Fruit fly (Drosophila melanogaster) whole organism, wandering third instar larva: ENCODE data around the gene Cpr11B.

Source experiments
- dl ChIP-seq, 2 experiments: fragments of 175-275, 200-275 bp in 1 of 2; fragments of 200-275 bp in 1 of 2; sonication (Bioruptor generic); optimal IDR thresholded peaks; lab custom pipeline; 2018; ENCODE audit warnings: mild to moderate bottlenecking in 2 of 2, missing biosample characterization in 2 of 2, missing genetic modification characterization in 2 of 2, moderate library complexity in 2 of 2; ENCODE audit not compliant: partially characterized antibody in 2 of 2, insufficient read depth in 1 of 2
- h ChIP-seq: fragments of 200-800 bp; sonication (Bioruptor generic); optimal IDR thresholded peaks from 3 replicates; lab custom pipeline; 2016; ENCODE audit warnings: missing biosample characterization, mild to moderate bottlenecking, missing genetic modification characterization

DNA sequence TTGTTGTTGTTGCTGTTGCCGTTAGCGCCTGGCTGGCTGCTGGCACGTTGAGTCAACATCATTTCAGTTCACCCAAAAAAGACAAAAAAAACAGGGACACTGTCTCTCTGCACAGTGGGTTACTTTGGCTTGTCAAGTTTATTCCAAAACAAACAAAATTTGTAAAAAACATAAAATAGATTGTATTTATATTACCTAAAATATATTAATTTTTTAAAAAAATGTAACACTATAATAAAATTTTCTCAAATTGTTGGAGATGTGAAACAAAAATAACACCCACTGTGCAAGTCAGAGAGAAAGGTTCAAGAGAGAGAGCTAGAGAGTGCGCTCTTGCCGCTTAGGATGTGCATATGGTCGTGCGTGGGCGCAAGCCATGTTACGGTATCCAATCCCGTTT is 14.7 kb downstream of the Cpr11B start:
- TF ChIP-seq dl (GFP tag; optimal IDR thresholded peaks at IDR 0.05; lab: Kevin White, UChicago; ENCODE audit: insufficient read depth in 1 of 2, partially characterized antibody in 2 of 2) (no peak), h (GFP tag; lab: Kevin White, UChicago) (peak; percentile 60)
